Fruit fly (Drosophila melanogaster) whole organism, embryonic: ENCODE results near the gene CG31121.

ENCODE experiments used
- Adf1 ChIP-seq: fragments of 200-800 bp; sonication (Bioruptor generic); IDR thresholded peaks from 2 replicates; pipeline ENCODE4 v1.3.6; 2022; ENCODE audit warnings: missing biosample characterization, missing genetic modification characterization
- Antp ChIP-seq: fragments of 200-800 bp; sonication (Bioruptor generic); optimal IDR thresholded peaks from 3 replicates; lab custom pipeline; 2016; ENCODE audit warnings: missing biosample characterization, missing genetic modification characterization
- Asciz ChIP-seq: fragments of 200-800 bp; sonication (Bioruptor generic); optimal IDR thresholded peaks from 2 replicates; lab custom pipeline; 2017; ENCODE audit warnings: missing biosample characterization, mild to moderate bottlenecking, missing genetic modification characterization, missing genetic modification reagents
- Blimp-1 ChIP-seq: fragments of 200-800 bp; sonication (Bioruptor generic); optimal IDR thresholded peaks from 3 replicates; lab custom pipeline; 2018; ENCODE audit warnings: missing biosample characterization, missing genetic modification characterization, mild to moderate bottlenecking, moderate library complexity, missing genetic modification reagents
- CG10209 ChIP-seq: fragments of 200-800 bp; sonication (Bioruptor generic); optimal IDR thresholded peaks from 3 replicates; lab custom pipeline; 2017; ENCODE audit warnings: missing biosample characterization, mild to moderate bottlenecking, missing genetic modification characterization, missing genetic modification reagents
- CG10267 ChIP-seq: fragments of 200-800 bp; sonication (Bioruptor generic); optimal IDR thresholded peaks from 2 replicates; lab custom pipeline; 2018; ENCODE audit warnings: missing biosample characterization, mild to moderate bottlenecking, missing genetic modification characterization, moderate library complexity
- CG10979 ChIP-seq: fragments of 200-800 bp; sonication (Bioruptor generic); optimal IDR thresholded peaks from 2 replicates; lab custom pipeline; 2018; ENCODE audit warnings: missing biosample characterization, mild to moderate bottlenecking, missing genetic modification characterization, moderate library complexity
- CG11695 ChIP-seq: fragments of 200-800 bp; sonication (Bioruptor generic); IDR thresholded peaks from 3 replicates; pipeline ENCODE4 v1.3.6; 2022; ENCODE audit warnings: missing biosample characterization, missing genetic modification characterization
- CG12391 ChIP-seq: fragments of 200-800 bp; sonication (Bioruptor generic); optimal IDR thresholded peaks from 3 replicates; lab custom pipeline; 2018; ENCODE audit warnings: missing biosample characterization, mild to moderate bottlenecking, missing genetic modification characterization, moderate library complexity
- CG13424 ChIP-seq: fragments of 200-800 bp; sonication (Bioruptor generic); optimal IDR thresholded peaks from 2 replicates; lab custom pipeline; 2019; ENCODE audit warnings: missing biosample characterization, mild to moderate bottlenecking, missing genetic modification characterization, moderate library complexity
- CG14014 ChIP-seq: fragments of 200-800 bp; sonication (Bioruptor generic); IDR thresholded peaks from 2 replicates; pipeline ENCODE4 v1.3.6; 2022; ENCODE audit warnings: missing biosample characterization, missing genetic modification characterization
- CG15269 ChIP-seq: fragments of 200-800 bp; sonication (Bioruptor generic); optimal IDR thresholded peaks from 2 replicates; lab custom pipeline; 2018; ENCODE audit warnings: missing biosample characterization, mild to moderate bottlenecking, missing genetic modification characterization, moderate library complexity
- CG1792 ChIP-seq: fragments of 200-800 bp; sonication (Bioruptor generic); optimal IDR thresholded peaks from 2 replicates; lab custom pipeline; 2016; ENCODE audit warnings: missing biosample characterization, missing genetic modification characterization
- CG31441 ChIP-seq: fragments of 200-800 bp; sonication (Bioruptor generic); IDR thresholded peaks from 2 replicates; pipeline ENCODE4 v1.3.6; 2022; ENCODE audit warnings: missing biosample characterization, missing genetic modification characterization
- CG6689 ChIP-seq: fragments of 200-800 bp; sonication (Bioruptor generic); IDR thresholded peaks from 2 replicates; pipeline ENCODE4 v1.3.6; 2022; ENCODE audit warnings: missing biosample characterization, missing genetic modification characterization
- CG7372 ChIP-seq: fragments of 200-800 bp; sonication (Bioruptor generic); IDR thresholded peaks from 2 replicates; pipeline ENCODE4 v1.3.6; 2022; ENCODE audit warnings: missing biosample characterization, missing genetic modification characterization
- CG7556 ChIP-seq: fragments of 200-800 bp; sonication (Bioruptor generic); optimal IDR thresholded peaks from 2 replicates; lab custom pipeline; 2017; ENCODE audit warnings: missing biosample characterization, mild to moderate bottlenecking, missing genetic modification characterization
- CG7839 ChIP-seq: fragments of 200-800 bp; sonication (Bioruptor generic); optimal IDR thresholded peaks from 3 replicates; lab custom pipeline; 2018; ENCODE audit warnings: missing biosample characterization, mild to moderate bottlenecking, missing genetic modification characterization, moderate library complexity
- CG8388 ChIP-seq: fragments of 200-800 bp; sonication (Bioruptor generic); optimal IDR thresholded peaks from 2 replicates; lab custom pipeline; 2019; ENCODE audit warnings: missing biosample characterization, mild to moderate bottlenecking, missing genetic modification characterization, moderate library complexity
- CG8924 ChIP-seq: fragments of 200-800 bp; optimal IDR thresholded peaks from 3 replicates; lab custom pipeline; 2019; ENCODE audit warnings: missing biosample characterization, mild to moderate bottlenecking, missing genetic modification characterization, moderate library complexity
- CG9727 ChIP-seq: fragments of 200-800 bp; sonication (Bioruptor generic); optimal IDR thresholded peaks from 3 replicates; lab custom pipeline; 2017; ENCODE audit warnings: missing biosample characterization, mild to moderate bottlenecking, missing genetic modification characterization
- HHEX ChIP-seq: fragments of 200-800 bp; sonication (Bioruptor generic); optimal IDR thresholded peaks from 3 replicates; lab custom pipeline; 2017; ENCODE audit warnings: missing biosample characterization, mild to moderate bottlenecking, missing genetic modification characterization, missing genetic modification reagents
- Meics ChIP-seq: fragments of 200-800 bp; sonication (Bioruptor generic); optimal IDR thresholded peaks from 2 replicates; lab custom pipeline; 2017; ENCODE audit warnings: missing biosample characterization, mild to moderate bottlenecking, missing genetic modification characterization
- Myb ChIP-seq: fragments of 200-800 bp; sonication (Bioruptor generic); optimal IDR thresholded peaks from 2 replicates; lab custom pipeline; 2016; ENCODE audit warnings: missing biosample characterization, missing genetic modification characterization
- NK7.1 ChIP-seq: fragments of 200-800 bp; sonication (Bioruptor generic); optimal IDR thresholded peaks from 3 replicates; lab custom pipeline; 2016; ENCODE audit warnings: missing biosample characterization, missing genetic modification characterization
- NfI ChIP-seq: fragments of 200-800 bp; sonication (Bioruptor generic); optimal IDR thresholded peaks from 3 replicates; lab custom pipeline; 2018; ENCODE audit warnings: missing biosample characterization, mild to moderate bottlenecking, missing genetic modification characterization, moderate library complexity
- Oli ChIP-seq: fragments of 200-800 bp; sonication (Bioruptor generic); optimal IDR thresholded peaks from 2 replicates; lab custom pipeline; 2018; ENCODE audit warnings: missing biosample characterization, mild to moderate bottlenecking, missing genetic modification characterization, moderate library complexity
- Optix ChIP-seq: fragments of 200-800 bp; sonication (Bioruptor generic); IDR thresholded peaks from 3 replicates; pipeline ENCODE4 v1.3.6; 2022; ENCODE audit warnings: missing biosample characterization, missing genetic modification characterization
- Sox100B ChIP-seq: fragments of 200-800 bp; sonication (Bioruptor generic); optimal IDR thresholded peaks from 3 replicates; lab custom pipeline; 2018; ENCODE audit warnings: missing biosample characterization, mild to moderate bottlenecking, missing genetic modification characterization
- cwo ChIP-seq: fragments of 200-800 bp; sonication (Bioruptor generic); optimal IDR thresholded peaks from 3 replicates; lab custom pipeline; 2017; ENCODE audit warnings: missing biosample characterization, missing genetic modification characterization, mild to moderate bottlenecking, moderate library complexity, missing genetic modification reagents
- dysf ChIP-seq: fragments of 200-800 bp; sonication (Bioruptor generic); IDR thresholded peaks from 3 replicates; pipeline ENCODE4 v1.3.6; 2022; ENCODE audit warnings: missing biosample characterization, missing genetic modification characterization
- fd3F ChIP-seq: fragments of 200-800 bp; sonication (Bioruptor generic); optimal IDR thresholded peaks from 2 replicates; lab custom pipeline; 2018; ENCODE audit warnings: missing biosample characterization, mild to moderate bottlenecking, missing genetic modification characterization, moderate library complexity
- gt ChIP-seq: fragments of 200-800 bp; sonication (Bioruptor generic); IDR thresholded peaks from 2 replicates; pipeline ENCODE4 v1.3.6; 2022; ENCODE audit warnings: missing biosample characterization, missing genetic modification characterization
- hkb ChIP-seq, 2 experiments: fragments of 200-800 bp in 1 of 2; fragments of >200 bp in 1 of 2; sonication (Bioruptor generic) in 1 of 2; IDR thresholded peaks in 1 of 2; optimal IDR thresholded peaks in 1 of 2; 2 replicates each; pipeline versions ENCODE4 v1.3.6 to Lab custom; 2017 to 2022; ENCODE audit warnings: missing biosample characterization in 1 of 2, missing genetic modification characterization in 1 of 2
- insv ChIP-seq, 2 experiments: fragments of 200-800 bp; sonication (Bioruptor generic); optimal IDR thresholded peaks; 3 replicates each; lab custom pipeline; 2016 to 2018; ENCODE audit warnings: missing biosample characterization in 2 of 2, missing genetic modification characterization in 2 of 2
- ken ChIP-seq: fragments of 200-800 bp; sonication (Bioruptor generic); IDR thresholded peaks from 3 replicates; pipeline ENCODE4 v1.3.6; 2022; ENCODE audit warnings: missing biosample characterization, missing genetic modification characterization
- lab ChIP-seq: fragments of 200-800 bp; sonication (Bioruptor generic); optimal IDR thresholded peaks from 3 replicates; lab custom pipeline; 2017; ENCODE audit warnings: missing biosample characterization, missing genetic modification characterization, mild to moderate bottlenecking, moderate library complexity, missing genetic modification reagents
- lmd ChIP-seq: fragments of 200-800 bp; sonication (Bioruptor generic); IDR thresholded peaks from 2 replicates; pipeline ENCODE4 v1.3.6; 2022; ENCODE audit warnings: missing biosample characterization, missing genetic modification characterization
- nmo ChIP-seq: fragments of 200-800 bp; sonication (Bioruptor generic); optimal IDR thresholded peaks from 2 replicates; lab custom pipeline; 2018; ENCODE audit warnings: missing biosample characterization, mild to moderate bottlenecking, missing genetic modification characterization, moderate library complexity
- nom ChIP-seq: fragments of 200-800 bp; sonication (Bioruptor generic); optimal IDR thresholded peaks from 2 replicates; lab custom pipeline; 2017; ENCODE audit warnings: missing biosample characterization, missing genetic modification characterization, mild to moderate bottlenecking, moderate library complexity, missing genetic modification reagents
- pho ChIP-seq: fragments of 200-800 bp; sonication (Bioruptor generic); optimal IDR thresholded peaks from 2 replicates; lab custom pipeline; 2016; ENCODE audit warnings: missing biosample characterization, missing genetic modification characterization
- prd ChIP-seq, 3 experiments: fragments of >200 bp in 2 of 3; fragments of 200-800 bp in 1 of 3; sonication (Bioruptor generic) in 1 of 3; optimal IDR thresholded peaks in 2 of 3; IDR thresholded peaks in 1 of 3; 2 replicates in 2 of 3; 3 replicates in 1 of 3; pipeline versions ENCODE4 v1.3.6 to Lab custom; 2017 to 2022; ENCODE audit warnings: missing biosample characterization in 1 of 3, missing genetic modification characterization in 1 of 3
- run ChIP-seq: fragments of 200-800 bp; sonication (Bioruptor generic); optimal IDR thresholded peaks from 3 replicates; lab custom pipeline; 2018; ENCODE audit warnings: missing biosample characterization, mild to moderate bottlenecking, missing genetic modification characterization
- tgo ChIP-seq: fragments of 200-800 bp; sonication (Bioruptor generic); IDR thresholded peaks from 3 replicates; pipeline ENCODE4 v1.3.6; 2022; ENCODE audit warnings: missing biosample characterization, missing genetic modification characterization
- unc-4 ChIP-seq: fragments of 200-800 bp; sonication (Bioruptor generic); IDR thresholded peaks from 2 replicates; pipeline ENCODE4 v1.3.6; 2022; ENCODE audit warnings: missing biosample characterization, missing genetic modification characterization; ENCODE audit not compliant: partially characterized antibody
- wek ChIP-seq: fragments of 200-800 bp; sonication (Bioruptor generic); optimal IDR thresholded peaks from 3 replicates; lab custom pipeline; 2018; ENCODE audit warnings: missing biosample characterization, mild to moderate bottlenecking, missing genetic modification characterization, moderate library complexity
- yki ChIP-seq: fragments of >200 bp; optimal IDR thresholded peaks from 3 replicates; lab custom pipeline; 2018

Gene CG31121

DNA sequence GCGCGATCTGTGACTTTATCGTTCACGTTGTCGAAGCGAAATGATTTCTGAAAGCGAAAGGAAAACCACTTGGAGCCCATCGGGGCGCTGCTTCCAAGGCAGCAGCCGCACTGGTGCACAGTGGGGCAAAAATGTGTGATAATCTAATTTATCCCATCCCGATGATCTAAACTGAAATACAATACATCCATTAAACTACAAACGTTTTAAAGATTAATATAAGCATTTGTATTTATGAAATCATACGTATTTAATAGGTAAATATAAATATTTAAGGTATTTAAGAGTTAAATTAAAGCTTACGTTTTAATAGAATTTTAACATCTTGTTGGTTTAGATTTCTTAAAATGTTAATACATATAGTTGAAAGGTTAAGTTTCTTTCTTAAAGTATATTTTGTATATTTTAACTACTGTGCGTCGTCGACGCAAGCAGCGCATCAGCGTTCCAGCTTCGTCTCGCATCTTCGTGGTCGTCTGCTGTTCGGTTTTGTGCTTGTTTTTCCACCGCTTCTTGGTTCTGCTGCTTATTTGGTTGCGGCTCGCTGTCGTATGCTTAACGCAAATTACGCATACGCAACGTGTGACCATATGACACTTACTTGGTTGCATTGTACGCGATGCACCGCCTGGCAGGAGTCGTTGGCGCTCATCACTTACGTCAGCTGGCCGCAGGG lies 11.7 kb upstream of the CG31121 start, which contains the start of gene CG13643:
Gene CG13643 (minus strand): TSS at position 46 of the 676 bp plus-strand sequence.
- TF ChIP-seq lab (GFP tag; lab: Kevin White, UChicago) (peak; percentile 52), CG11695 (GFP tag; lab: Robert Waterston, UW) (peak; percentile 42; the same call in 1 of the 3 replicates), CG10267 (tag; lab: Kevin White, UChicago) (peak; percentile 30), CG1792 (GFP tag; lab: Kevin White, UChicago) (no peak), lmd (GFP tag; lab: Robert Waterston, UW) (peak; percentile 15; the same call in 1 of the 2 replicates), gt (no peak), wek (no peak), CG15269 (tag; lab: Kevin White, UChicago) (peak; percentile 67), Adf1 (GFP tag; lab: Robert Waterston, UW) (peak; percentile 34; the same call in 1 of the 2 replicates), CG7372 (GFP tag; lab: Robert Waterston, UW) (peak; percentile 80), CG7839 (tag; lab: Kevin White, UChicago) (peak; percentile 3), CG10979 (tag; lab: Kevin White, UChicago) (peak; percentile 43), unc-4 (no peak), fd3F (GFP tag; lab: Kevin White, UChicago) (peak; percentile 11), hkb (optimal IDR thresholded peaks at IDR 0.05; lab: Kevin White, UChicago) (no peak), hkb (GFP tag; IDR thresholded peaks at IDR 0.05; lab: Robert Waterston, UW) (0 out of 2 replicates have a peak, but pooled peaks have one; percentile 34), Optix (GFP tag; lab: Robert Waterston, UW) (no peak), Oli (tag; lab: Kevin White, UChicago) (peak; percentile 33), Myb (GFP tag; lab: Kevin White, UChicago) (no peak), Meics (GFP tag; lab: Kevin White, UChicago) (peak; percentile 53), Blimp-1 (GFP tag; lab: Kevin White, UChicago) (peak; percentile 64), CG12391 (tag; lab: Kevin White, UChicago) (peak; percentile 37), Asciz (peak; percentile 11), prd (optimal IDR thresholded peaks at IDR 0.05; lab: Kevin White, UChicago) (no peak), prd (GFP tag; IDR thresholded peaks at IDR 0.05; lab: Robert Waterston, UW) (0 out of 3 replicates have a peak, but pooled peaks have one; percentile 9), CG8388 (GFP tag; lab: Kevin White, UChicago) (no peak), CG8924 (tag; lab: Kevin White, UChicago) (peak; percentile 30), pho (GFP tag; lab: Kevin White, UChicago) (no peak), CG13424 (tag; lab: Kevin White, UChicago) (peak; percentile 64), tgo (GFP tag; lab: Robert Waterston, UW) (no peak), nmo (GFP tag; lab: Kevin White, UChicago) (peak; percentile 45), ken (GFP tag; lab: Robert Waterston, UW) (0 out of 3 replicates have a peak, but pooled peaks have one; percentile 23), nom (GFP tag; lab: Kevin White, UChicago) (no peak), Antp (GFP tag; lab: Kevin White, UChicago) (no peak), yki (lab: Kevin White, UChicago) (no peak), CG9727 (GFP tag; lab: Kevin White, UChicago) (peak; percentile 13), CG14014 (GFP tag; lab: Robert Waterston, UW) (0 out of 2 replicates have a peak, but pooled peaks have one; percentile 35), CG6689 (GFP tag; lab: Robert Waterston, UW) (0 out of 2 replicates have a peak, but pooled peaks have one; percentile 13), HHEX (GFP tag; lab: Kevin White, UChicago) (no peak), cwo (GFP tag; lab: Kevin White, UChicago) (peak; percentile 12), run (tag; lab: Kevin White, UChicago) (peak; percentile 13), dysf (peak; percentile 60; the same call in 2 of the 3 replicates), CG31441 (peak; percentile 55; the same call in 1 of the 2 replicates), NK7.1 (GFP tag; lab: Kevin White, UChicago) (no peak), CG10209 (GFP tag; lab: Kevin White, UChicago) (peak; percentile 34), CG7556 (no peak), Sox100B (GFP tag; lab: Kevin White, UChicago) (peak; percentile 68), NfI (GFP tag; lab: Kevin White, UChicago) (peak; percentile 5), insv (GFP tag; optimal IDR thresholded peaks at IDR 0.05; lab: Kevin White, UChicago) (no peak)
